Worm (Caenorhabditis elegans): ENCODE measurements around the gene Y75B8A.18.

- TF ChIP-seq klf-2 (GFP tag; conservative IDR thresholded peaks at IDR 0.05) (no peak), flt-1 (GFP tag; IDR thresholded peaks at IDR 0.05) (no peak), med-1 (GFP tag; optimal IDR thresholded peaks at IDR 0.05; ENCODE audit: insufficient read depth) (no peak), T22C8.4 (GFP tag; IDR thresholded peaks at IDR 0.05) (no peak)
Measured at ce11 chrIII:12186111-12186510, 39.9 kb downstream of the Y75B8A.18 start, which contains the start of gene lury-1.

Measured in whole organism, midembryonic.